Fruit fly (Drosophila melanogaster): ENCODE results near the gene gd.

gd gene

DNA sequence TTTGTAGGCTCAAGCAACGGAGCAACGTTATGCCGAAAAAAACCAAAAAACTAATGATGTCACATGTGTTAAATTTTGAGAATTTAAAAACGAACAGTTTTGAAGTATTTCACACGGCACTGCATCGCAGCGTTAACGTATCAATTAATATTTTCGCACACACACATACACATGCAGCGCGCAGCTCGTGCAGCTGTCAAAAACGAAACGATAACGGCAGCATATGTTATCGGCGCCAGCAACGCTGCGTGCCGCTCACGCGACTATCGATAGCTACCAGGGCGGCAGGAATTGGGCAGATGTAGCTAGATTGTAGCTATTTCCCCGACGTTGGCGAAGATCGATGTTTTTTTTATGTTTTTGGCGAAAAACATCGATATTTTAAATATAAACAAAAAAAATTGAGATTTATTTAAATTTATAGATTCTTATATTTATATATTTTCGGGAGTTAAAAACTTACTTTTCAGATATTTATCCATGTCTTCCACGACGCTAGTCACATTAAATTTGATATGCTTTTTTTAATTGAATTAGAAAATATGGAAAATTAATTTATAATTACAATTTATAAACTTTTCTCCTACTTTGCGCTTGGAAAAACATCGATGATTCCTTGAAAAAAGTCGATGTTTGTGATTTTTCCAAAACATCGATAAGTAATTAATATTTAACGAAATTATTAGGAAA lies 41.4 kb upstream of the gd start, which contains the start of gene Usp7 (continued):
- TF ChIP-seq BtbVII (GFP tag; optimal IDR thresholded peaks at IDR 0.05), result no peak
- TF ChIP-seq gsb-n (tag; optimal IDR thresholded peaks at IDR 0.05), result no peak
- no peak for TF ChIP-seq GATAe (GFP tag; conservative IDR thresholded peaks at IDR 0.05)
- peak; percentile 0 for TF ChIP-seq CG4424 (GFP tag; optimal IDR thresholded peaks at IDR 0.05)
- TF ChIP-seq CkIIα-i1 (GFP tag; IDR thresholded peaks at IDR 0.05), result no peak
- TF ChIP-seq Sry-β (GFP tag; optimal IDR thresholded peaks at IDR 0.05), result peak; percentile 84
- peak; percentile 89 for TF ChIP-seq cg (GFP tag; optimal IDR thresholded peaks at IDR 0.05)
- TF ChIP-seq jigr1 (GFP tag; IDR thresholded peaks at IDR 0.05), result no peak; the same call in 2 of the 3 replicates
- TF ChIP-seq CG14667 (GFP tag; IDR thresholded peaks at IDR 0.05), result no peak
- TF ChIP-seq Sox102F (GFP tag; optimal IDR thresholded peaks at IDR 0.05), result no peak
- TF ChIP-seq CG34376 (GFP tag; optimal IDR thresholded peaks at IDR 0.05), result peak; percentile 39
- no peak for TF ChIP-seq CG12219 (GFP tag; optimal IDR thresholded peaks at IDR 0.05)
- TF ChIP-seq CG8359 (GFP tag; optimal IDR thresholded peaks at IDR 0.05; ENCODE audit: borderline replicate concordance), result no peak
- TF ChIP-seq Xrp1 (GFP tag; IDR thresholded peaks at IDR 0.05), result no peak
- peak; percentile 19 for TF ChIP-seq grau (tag; optimal IDR thresholded peaks at IDR 0.05)
- TF ChIP-seq lov (optimal IDR thresholded peaks at IDR 0.05), result no peak
- no peak for TF ChIP-seq lov (GFP tag; IDR thresholded peaks at IDR 0.05)
- TF ChIP-seq CG10462 (GFP tag; optimal IDR thresholded peaks at IDR 0.05), result no peak
- TF ChIP-seq CG9876 (GFP tag; optimal IDR thresholded peaks at IDR 0.05), result no peak
- no peak for TF ChIP-seq CG9609 (GFP tag; optimal IDR thresholded peaks at IDR 0.05)
- TF ChIP-seq CG2129 (GFP tag; IDR thresholded peaks at IDR 0.05; ENCODE audit: partially characterized antibody), result peak; percentile 83
- TF ChIP-seq ranshi (GFP tag; IDR thresholded peaks at IDR 0.05), result no peak
- no peak for TF ChIP-seq Aef1 (GFP tag; IDR thresholded peaks at IDR 0.05)
- peak; percentile 9 for TF ChIP-seq CG9727 (GFP tag; optimal IDR thresholded peaks at IDR 0.05)
- no peak for TF ChIP-seq Oli (tag; optimal IDR thresholded peaks at IDR 0.05)
- TF ChIP-seq Myb (GFP tag; optimal IDR thresholded peaks at IDR 0.05), result peak; percentile 26
- no peak for TF ChIP-seq Lim3 (GFP tag; IDR thresholded peaks at IDR 0.05)
- TF ChIP-seq Awh (GFP tag; IDR thresholded peaks at IDR 0.05), result no peak
- no peak for TF ChIP-seq abd-A (tag; optimal IDR thresholded peaks at IDR 0.05)
- TF ChIP-seq gsb (GFP tag; IDR thresholded peaks at IDR 0.05), result no peak
- no peak for TF ChIP-seq CG11695 (GFP tag; IDR thresholded peaks at IDR 0.05)
- peak; percentile 11 for TF ChIP-seq sqz (GFP tag; optimal IDR thresholded peaks at IDR 0.05)
- no peak for TF ChIP-seq CG8765 (GFP tag; IDR thresholded peaks at IDR 0.05)
- no peak for TF ChIP-seq CG2202 (tag; optimal IDR thresholded peaks at IDR 0.05)

DNA sequence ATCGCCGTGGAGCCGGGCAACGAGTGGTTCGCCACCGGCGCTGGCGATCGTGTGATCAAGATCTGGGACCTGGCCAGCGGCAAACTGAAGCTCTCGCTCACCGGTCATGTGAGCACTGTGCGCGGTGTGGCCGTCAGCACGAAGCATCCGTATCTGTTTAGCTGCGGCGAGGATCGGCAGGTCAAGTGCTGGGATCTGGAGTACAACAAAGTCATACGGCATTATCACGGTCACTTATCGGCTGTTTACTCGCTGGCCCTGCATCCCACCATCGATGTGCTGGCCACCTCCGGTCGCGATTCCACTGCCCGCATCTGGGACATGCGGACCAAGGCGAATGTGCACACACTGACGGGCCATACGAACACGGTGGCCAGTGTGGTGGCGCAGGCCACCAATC lies 34.2 kb upstream of the gd start:
- no peak for TF ChIP-seq CG1602 (GFP tag; optimal IDR thresholded peaks at IDR 0.05)
- TF ChIP-seq CG14965 (GFP tag; optimal IDR thresholded peaks at IDR 0.05; ENCODE audit: borderline replicate concordance), result no peak
- peak; percentile 2 for TF ChIP-seq CG8478 (optimal IDR thresholded peaks at IDR 0.05)
- no peak for TF ChIP-seq kah (GFP tag; optimal IDR thresholded peaks at IDR 0.05)

DNA sequence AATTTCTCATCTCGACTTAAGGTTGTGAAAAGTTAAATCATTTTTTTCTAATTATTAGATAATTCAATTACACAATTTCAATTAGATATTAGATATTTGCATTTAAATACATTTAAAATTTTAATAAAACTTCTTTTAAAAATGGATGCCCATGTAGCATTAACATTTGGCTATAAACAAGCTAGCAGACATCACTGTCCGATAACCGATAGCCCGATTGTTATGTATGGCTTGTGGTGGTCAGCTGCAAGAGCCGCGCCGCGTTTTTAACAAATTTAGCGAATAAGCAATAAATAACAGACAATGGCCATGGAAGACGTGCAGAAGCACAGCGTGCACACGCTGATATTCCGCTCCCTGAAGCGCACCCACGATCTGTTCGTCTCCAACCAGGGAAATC lies 33.3 kb upstream of the gd start, which contains the start of gene Tango4:
TSS of gene Tango4 (plus strand) at position 212 of the 400 bp plus-strand sequence.
- 0 out of 2 replicates have a peak, but pooled peaks have one; percentile 23 for TF ChIP-seq Scr (GFP tag; IDR thresholded peaks at IDR 0.05; ENCODE audit: partially characterized antibody)
- TF ChIP-seq pum (GFP tag; optimal IDR thresholded peaks at IDR 0.05), result no peak
- peak; percentile 31 for TF ChIP-seq CG13287 (GFP tag; IDR thresholded peaks at IDR 0.05; ENCODE audit: partially characterized antibody)
- peak; percentile 66; the same call in 2 of the 3 replicates for TF ChIP-seq hb (GFP tag; IDR thresholded peaks at IDR 0.05; ENCODE audit: partially characterized antibody)
- TF ChIP-seq CG2116 (GFP tag; optimal IDR thresholded peaks at IDR 0.05), result peak; percentile 29
- peak; percentile 77 for TF ChIP-seq row (GFP tag; IDR thresholded peaks at IDR 0.05)
- peak in 1 of 2 experiments; percentile 59 for TF ChIP-seq crp (GFP tag; optimal IDR thresholded peaks at IDR 0.05)
- TF ChIP-seq CG9932 (GFP tag; IDR thresholded peaks at IDR 0.05), result no peak
- TF ChIP-seq Sry-β (GFP tag; optimal IDR thresholded peaks at IDR 0.05), result peak; percentile 90
- TF ChIP-seq HLH4C (GFP tag; IDR thresholded peaks at IDR 0.05; ENCODE audit: partially characterized antibody), result peak; percentile 32
- peak; percentile 27 for TF ChIP-seq stwl (tag; optimal IDR thresholded peaks at IDR 0.05)
- peak; percentile 19 for TF ChIP-seq pzg (GFP tag; optimal IDR thresholded peaks at IDR 0.05)
- peak; percentile 13 for TF ChIP-seq YL-1 (GFP tag; optimal IDR thresholded peaks at IDR 0.05)
